Fruit fly (Drosophila melanogaster) Kc167 (cell line): ENCODE data around the gene CG3706.

ENCODE experiments used
- Myc ChIP-seq: fragments of >200 bp; optimal IDR thresholded peaks from 2 replicates; lab custom pipeline; 2017; ENCODE audit warnings: missing external identifiers
- h ChIP-seq: fragments of >200 bp; optimal IDR thresholded peaks from 3 replicates; lab custom pipeline; 2018; ENCODE audit warnings: missing external identifiers
- insv ChIP-seq: fragments of >200 bp; optimal IDR thresholded peaks from 3 replicates; lab custom pipeline; 2018; ENCODE audit warnings: missing external identifiers
- psq ChIP-seq: fragments of >200 bp; optimal IDR thresholded peaks from 2 replicates; lab custom pipeline; 2017; ENCODE audit warnings: missing external identifiers

DNA sequence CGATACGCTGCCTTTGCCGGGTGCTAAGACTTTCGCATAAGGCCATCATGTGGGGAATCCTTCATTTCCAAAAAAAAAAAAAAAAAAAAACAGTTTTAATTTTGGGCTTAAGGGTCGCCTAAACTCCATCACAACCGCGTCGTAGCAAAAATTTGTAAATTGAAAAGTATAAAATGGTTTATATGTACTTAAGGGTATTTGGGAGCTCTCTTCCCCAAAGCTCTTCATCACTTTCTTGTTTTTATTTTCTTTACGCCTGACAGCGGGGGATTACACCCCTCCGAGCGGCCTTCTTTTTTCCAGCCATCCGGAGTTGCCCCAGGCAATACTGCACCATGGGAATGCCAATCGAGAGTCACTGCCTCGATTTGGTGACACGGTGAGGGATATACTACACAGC, 31.7 kb upstream of the CG3706 start:
- no peak for TF ChIP-seq h (lab: Kevin White, UChicago)
- TF ChIP-seq psq (lab: Kevin White, UChicago) = no peak
- no peak for TF ChIP-seq Myc (lab: Kevin White, UChicago)
- no peak for TF ChIP-seq insv
